Worm (Caenorhabditis elegans): Measurements from ENCODE around the gene npa-1.
A peak's percentile ranks its signal among the peaks of the same experiment; 100 is the strongest.
"Not testable (repeated sequence)": the region's sequence is repeated elsewhere in the genome, so short reads cannot be mapped to it uniquely, and the experiment has no call there.

Gene npa-1

DNA sequence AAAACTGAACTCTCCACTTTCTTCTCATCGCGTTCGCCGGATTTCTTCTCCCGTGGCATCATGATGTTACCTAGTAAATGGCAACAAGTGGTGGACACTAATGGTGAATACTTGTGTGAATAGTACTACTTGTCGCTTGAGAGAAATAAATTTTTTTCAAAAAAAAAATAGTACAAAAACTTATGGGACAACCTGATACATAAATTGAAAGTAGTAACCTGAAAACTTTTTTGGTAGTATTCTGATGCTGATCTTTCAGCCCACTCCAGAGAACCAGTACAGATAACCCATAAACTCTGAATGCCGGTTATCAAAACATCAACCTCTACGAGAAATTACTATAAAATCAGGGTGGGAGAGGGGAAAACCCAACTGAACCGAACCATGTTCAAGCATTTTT is 17.8 kb upstream of the npa-1 start, which contains the start of gene Y57E12AL.2:
Y57E12AL.2 (plus strand) TSS at position 301 of the 400 bp plus-strand sequence.
- not testable (repeated sequence) for TF ChIP-seq hlh-30 (tag; optimal IDR thresholded peaks at IDR 0.05; ENCODE audit: insufficient read depth); sox-4 (tag; optimal IDR thresholded peaks at IDR 0.05); ceh-14 (tag; optimal IDR thresholded peaks at IDR 0.05)

DNA sequence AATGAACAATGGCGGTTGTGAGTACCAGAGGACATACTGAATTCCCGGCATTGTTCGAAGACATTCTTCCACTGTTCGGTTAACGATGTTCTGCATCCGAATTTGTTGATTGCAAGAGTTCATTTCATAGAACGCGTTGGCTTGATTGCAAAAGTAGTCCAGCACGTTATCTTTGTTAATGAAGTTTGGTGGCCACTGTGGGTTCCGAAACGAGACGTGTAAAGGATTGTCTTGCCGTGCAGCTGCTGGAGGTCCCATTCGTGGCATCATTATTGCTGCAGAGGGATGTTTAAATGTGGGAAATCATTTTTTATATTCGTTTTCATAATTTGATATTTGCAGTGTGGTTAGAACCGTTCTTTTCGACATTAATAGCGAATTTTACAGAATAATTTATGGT is 16.2 kb upstream of the npa-1 start, which contains the start of gene mdt-6:
mdt-6 (minus strand) TSS at position 275 of the 400 bp plus-strand sequence.
- TF ChIP-seq ref-2 (tag; optimal IDR thresholded peaks at IDR 0.05): no peak
- TF ChIP-seq ets-4 (tag; optimal IDR thresholded peaks at IDR 0.05): no peak
- TF ChIP-seq elt-2 (tag; optimal IDR thresholded peaks at IDR 0.05): no peak
- TF ChIP-seq pha-4 (tag; optimal IDR thresholded peaks at IDR 0.05): no peak
- no peak for TF ChIP-seq zip-5 (tag; optimal IDR thresholded peaks at IDR 0.05)
- no peak for TF ChIP-seq ama-1 (optimal IDR thresholded peaks at IDR 0.05)
- TF ChIP-seq madf-2 (tag; optimal IDR thresholded peaks at IDR 0.05): no peak
- TF ChIP-seq ceh-34 (tag; optimal IDR thresholded peaks at IDR 0.05): no peak
- no peak for TF ChIP-seq unc-42 (tag; optimal IDR thresholded peaks at IDR 0.05)
- TF ChIP-seq ceh-48 (tag; optimal IDR thresholded peaks at IDR 0.05): no peak
- TF ChIP-seq unc-55 (GFP tag; optimal IDR thresholded peaks at IDR 0.05): no peak
- no peak for TF ChIP-seq tbx-2 (tag; optimal IDR thresholded peaks at IDR 0.05)
- TF ChIP-seq ceh-19 (GFP tag; optimal IDR thresholded peaks at IDR 0.05): no peak
- TF ChIP-seq sox-4 (tag; optimal IDR thresholded peaks at IDR 0.05): no peak
- TF ChIP-seq ztf-16 (tag; optimal IDR thresholded peaks at IDR 0.05): no peak
- TF ChIP-seq hlh-30 (tag; optimal IDR thresholded peaks at IDR 0.05; ENCODE audit: insufficient read depth): no peak

DNA sequence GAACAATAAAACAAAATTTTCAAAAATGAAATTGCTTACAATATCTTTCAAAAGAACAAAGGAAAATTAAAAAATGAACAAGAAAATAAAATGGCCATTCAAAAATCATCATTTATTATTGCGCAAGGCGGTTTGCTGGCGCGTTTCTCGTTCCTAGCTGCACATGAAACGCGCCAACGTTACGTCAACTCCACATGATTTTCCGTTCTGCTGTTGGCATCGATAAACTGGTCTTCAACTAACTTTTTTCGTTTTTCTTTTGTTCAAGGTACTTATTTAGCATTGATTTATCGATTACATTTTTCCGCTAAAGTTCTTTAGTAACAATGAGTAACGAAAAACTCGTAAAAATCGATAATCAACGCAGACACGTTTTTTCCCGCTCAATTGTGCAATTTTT is 15.2 kb upstream of the npa-1 start, which contains the start of the genes Y57E12AL.6 and Y57E12AL.1:
Y57E12AL.6 (minus strand) TSS at position 75 of the 400 bp plus-strand sequence.
Y57E12AL.1 (plus strand) TSS at position 135 of the 400 bp plus-strand sequence.
- peak; percentile 62 for TF ChIP-seq madf-2 (tag; optimal IDR thresholded peaks at IDR 0.05)
- TF ChIP-seq Y22D7AL.16 (tag; optimal IDR thresholded peaks at IDR 0.05): peak; percentile 53
- TF ChIP-seq ama-1 (optimal IDR thresholded peaks at IDR 0.05): no peak
- TF ChIP-seq ceh-19 (GFP tag; optimal IDR thresholded peaks at IDR 0.05): peak; percentile 48
- peak; percentile 28 for TF ChIP-seq unc-42 (tag; optimal IDR thresholded peaks at IDR 0.05)
- TF ChIP-seq nhr-232 (tag; optimal IDR thresholded peaks at IDR 0.05): peak; percentile 63
- TF ChIP-seq ceh-48 (tag; optimal IDR thresholded peaks at IDR 0.05): peak; percentile 64
- TF ChIP-seq unc-86 (tag; optimal IDR thresholded peaks at IDR 0.05): peak; percentile 65
- no peak for TF ChIP-seq T23F11.4 (GFP tag; optimal IDR thresholded peaks at IDR 0.05)
- TF ChIP-seq ceh-30 (tag; optimal IDR thresholded peaks at IDR 0.05): no peak
- peak; percentile 72 for TF ChIP-seq ceh-18 (tag; optimal IDR thresholded peaks at IDR 0.05)
- peak; percentile 88 for TF ChIP-seq elt-2 (tag; optimal IDR thresholded peaks at IDR 0.05)
- peak; percentile 51 for TF ChIP-seq lin-11 (tag; optimal IDR thresholded peaks at IDR 0.05)
- TF ChIP-seq mec-3 (tag; optimal IDR thresholded peaks at IDR 0.05; ENCODE audit: borderline replicate concordance): no peak
- peak; percentile 61 for TF ChIP-seq hlh-8 (tag; optimal IDR thresholded peaks at IDR 0.05)
- TF ChIP-seq ztf-16 (tag; optimal IDR thresholded peaks at IDR 0.05): peak; percentile 64
- peak; percentile 67 for TF ChIP-seq ceh-31 (tag; optimal IDR thresholded peaks at IDR 0.05)
- no peak for TF ChIP-seq lim-6 (tag; optimal IDR thresholded peaks at IDR 0.05)
- peak; percentile 71 for TF ChIP-seq rnt-1 (tag; optimal IDR thresholded peaks at IDR 0.05)
- peak; percentile 44 for TF ChIP-seq pha-2 (tag; optimal IDR thresholded peaks at IDR 0.05)
- no peak for TF ChIP-seq pros-1 (tag; optimal IDR thresholded peaks at IDR 0.05)
- peak; percentile 13 for TF ChIP-seq eyg-1 (tag; optimal IDR thresholded peaks at IDR 0.05)
- no peak for TF ChIP-seq pax-1 (tag; optimal IDR thresholded peaks at IDR 0.05)
- peak; percentile 45 for TF ChIP-seq zip-5 (tag; optimal IDR thresholded peaks at IDR 0.05)
- peak; percentile 18; the same call in 1 of the 2 replicates for TF ChIP-seq sox-2 (GFP tag; IDR thresholded peaks at IDR 0.05)
- peak; percentile 75 for TF ChIP-seq tbx-2 (tag; optimal IDR thresholded peaks at IDR 0.05)
- peak; percentile 39 for TF ChIP-seq fax-1 (tag; optimal IDR thresholded peaks at IDR 0.05)
- peak; percentile 88 for TF ChIP-seq hlh-30 (tag; optimal IDR thresholded peaks at IDR 0.05; ENCODE audit: insufficient read depth)
- TF ChIP-seq gmeb-2 (tag; optimal IDR thresholded peaks at IDR 0.05): peak; percentile 31
- TF ChIP-seq dve-1 (tag; optimal IDR thresholded peaks at IDR 0.05): peak; percentile 74
- peak; percentile 56 for TF ChIP-seq ceh-6 (GFP tag; optimal IDR thresholded peaks at IDR 0.05)
- peak; percentile 34 for TF ChIP-seq odd-2 (tag; optimal IDR thresholded peaks at IDR 0.05)
- TF ChIP-seq K02D7.2 (tag; optimal IDR thresholded peaks at IDR 0.05): no peak
- TF ChIP-seq fkh-6 (tag; optimal IDR thresholded peaks at IDR 0.05): peak; percentile 31
- TF ChIP-seq unc-55 (GFP tag; optimal IDR thresholded peaks at IDR 0.05): peak; percentile 4
- TF ChIP-seq ceh-34 (tag; optimal IDR thresholded peaks at IDR 0.05): peak; percentile 60
- TF ChIP-seq syd-9 (tag; optimal IDR thresholded peaks at IDR 0.05): peak; percentile 69
- no peak for TF ChIP-seq fkh-10 (GFP tag; optimal IDR thresholded peaks at IDR 0.05)
- peak; percentile 41 for TF ChIP-seq sox-4 (tag; optimal IDR thresholded peaks at IDR 0.05)
- peak; percentile 46 for TF ChIP-seq C38D4.7 (GFP tag; optimal IDR thresholded peaks at IDR 0.05)
- peak; percentile 62 for TF ChIP-seq sdc-2 (tag; optimal IDR thresholded peaks at IDR 0.05)
- no peak for TF ChIP-seq C08G9.2 (tag; optimal IDR thresholded peaks at IDR 0.05)
